Worm (Caenorhabditis elegans) whole organism, L1 larva: ENCODE data around the gene zak-1.

ENCODE experiments used
- C16A3.4 ChIP-seq: fragments of 150-350 bp; optimal IDR thresholded peaks from 2 replicates; lab custom pipeline; 2014; ENCODE audit warnings: missing biosample characterization, missing genetic modification characterization
- ceh-63 ChIP-seq: fragments of 200-800 bp; sonication (Bioruptor generic); optimal IDR thresholded peaks from 2 replicates; lab custom pipeline; 2018; ENCODE audit warnings: mild to moderate bottlenecking, missing genetic modification characterization, missing compliant biosample characterization
- ceh-82 ChIP-seq, 3 experiments: fragments of 150-350 bp in 1 of 3; sonication (generic microtip) in 2 of 3; optimal IDR thresholded peaks; 2 replicates each; lab custom pipeline; 2014 to 2017; ENCODE audit warnings: missing biosample characterization in 3 of 3, missing genetic modification characterization in 3 of 3
- ceh-88 ChIP-seq: fragments of 200-800 bp; sonication (Bioruptor generic); IDR thresholded peaks from 2 replicates; pipeline ENCODE4 v1.3.6; 2022; ENCODE audit warnings: missing genetic modification characterization, missing compliant biosample characterization
- ceh-90 ChIP-seq: sonication (generic microtip); optimal IDR thresholded peaks from 2 replicates; lab custom pipeline; 2016; ENCODE audit warnings: missing genetic modification characterization, missing compliant biosample characterization
- elt-3 ChIP-seq, 6 experiments: fragments of 150-350 bp in 1 of 6; sonication (generic microtip); optimal IDR thresholded peaks; 2 replicates each; lab custom pipeline; 2017 to 2018; ENCODE audit warnings: missing biosample characterization in 6 of 6, missing genetic modification characterization in 6 of 6, inconsistent platforms in 1 of 6
- ets-5 ChIP-seq: fragments of 200-800 bp; sonication (Bioruptor generic); IDR thresholded peaks from 2 replicates; pipeline ENCODE4 v1.3.6; 2022; ENCODE audit warnings: missing genetic modification characterization, missing compliant biosample characterization
- fos-1 ChIP-seq: fragments of 150-350 bp; optimal IDR thresholded peaks from 2 replicates; lab custom pipeline; 2014; ENCODE audit warnings: missing biosample characterization, missing genetic modification characterization
- jun-1 ChIP-seq: fragments of 150-350 bp; optimal IDR thresholded peaks from 2 replicates; lab custom pipeline; 2014; ENCODE audit warnings: missing biosample characterization, missing genetic modification reagents, missing genetic modification characterization
- lin-15B ChIP-seq: fragments of 150-350 bp; sonication (generic microtip); optimal IDR thresholded peaks from 3 replicates; lab custom pipeline; 2014; ENCODE audit warnings: missing biosample characterization, missing genetic modification characterization
- lin-39 ChIP-seq: fragments of 150-350 bp; optimal IDR thresholded peaks from 2 replicates; lab custom pipeline; 2014; ENCODE audit warnings: missing biosample characterization, missing genetic modification reagents, missing genetic modification characterization
- nhr-76 ChIP-seq: sonication (generic microtip); optimal IDR thresholded peaks from 2 replicates; lab custom pipeline; 2017; ENCODE audit warnings: missing biosample characterization, missing genetic modification characterization
- nhr-85 ChIP-seq: sonication (generic microtip); peaks from one replicate; lab custom pipeline; 2016; ENCODE audit warnings: missing genetic modification characterization, inconsistent platforms, missing compliant biosample characterization
- sup-37 ChIP-seq: fragments of 200-800 bp; sonication (Bioruptor generic); optimal IDR thresholded peaks from 2 replicates; lab custom pipeline; 2018; ENCODE audit warnings: mild to moderate bottlenecking, missing genetic modification characterization, missing compliant biosample characterization

DNA sequence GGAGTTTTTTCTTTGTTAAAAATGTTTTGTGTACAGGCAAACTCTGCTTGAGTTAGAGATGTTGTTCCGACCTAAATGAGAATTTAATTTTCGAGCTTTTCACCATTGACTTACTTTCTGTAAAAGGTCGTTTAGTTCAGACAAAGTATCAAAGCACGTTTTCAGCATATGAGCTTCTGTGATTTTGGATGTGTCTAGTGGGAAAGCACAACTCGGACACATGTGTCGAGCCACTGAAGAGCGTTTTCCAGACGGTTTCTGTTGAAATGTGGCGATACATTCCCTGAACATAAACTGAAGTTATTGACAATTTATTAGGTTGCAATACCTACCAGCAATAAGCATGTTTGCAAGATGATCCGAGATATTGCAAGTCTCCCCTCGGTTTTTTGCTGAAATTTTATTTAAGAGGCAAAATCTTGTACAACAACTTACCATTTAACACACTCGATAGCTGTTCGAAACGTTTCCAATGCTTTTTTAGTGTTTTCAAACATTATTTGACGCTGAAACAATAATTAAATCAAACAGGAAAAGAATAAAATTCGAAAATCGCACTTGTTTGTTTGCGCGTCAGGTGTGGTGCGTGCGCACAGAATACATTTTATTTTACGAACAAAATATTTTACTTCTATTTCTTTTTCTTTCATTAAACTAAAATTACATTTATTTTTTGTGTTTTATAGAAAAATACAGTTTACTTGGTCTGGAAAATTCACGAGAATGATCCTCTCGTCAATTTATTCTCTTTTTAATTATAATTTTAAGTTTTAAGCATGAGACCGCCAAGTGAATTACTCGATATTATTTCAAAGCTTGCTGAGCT is 32.6 kb upstream of the zak-1 start, which contains the start of the genes brd-1 and K04C2.2:
- TF ChIP-seq ceh-63 (no peak), elt-3 (tag; optimal IDR thresholded peaks at IDR 0.05; lab: Kevin White, UChicago) (no peak), jun-1 (no peak), ceh-88 (GFP tag; lab: Robert Waterston, UW) (no peak), nhr-76 (tag; lab: Kevin White, UChicago) (no peak), lin-39 (tag; lab: Kevin White, UChicago) (no peak), sup-37 (no peak), ets-5 (GFP tag; lab: Robert Waterston, UW) (no peak), ceh-90 (tag; lab: Kevin White, UChicago) (no peak), C16A3.4 (tag; lab: Kevin White, UChicago) (no peak), lin-15B (tag; lab: Kevin White, UChicago) (no peak), ceh-82 (tag; optimal IDR thresholded peaks at IDR 0.05; lab: Kevin White, UChicago) (no peak), nhr-85 (tag; lab: Kevin White, UChicago) (no peak), fos-1 (no peak)
